Fruit fly (Drosophila melanogaster) whole organism, embryonic: ENCODE measurements around the gene brat.
A peak's percentile ranks its signal among the peaks of the same experiment; 100 is the strongest.

Source experiments
- CG10431 ChIP-seq: fragments of 200-800 bp; sonication (Bioruptor generic); optimal IDR thresholded peaks from 3 replicates; lab custom pipeline; 2018; ENCODE audit warnings: missing biosample characterization, mild to moderate bottlenecking, missing genetic modification characterization
- CG10462 ChIP-seq: fragments of 200-800 bp; sonication (Bioruptor generic); optimal IDR thresholded peaks from 2 replicates; lab custom pipeline; 2016; ENCODE audit warnings: missing biosample characterization, missing genetic modification characterization
- CG11085 ChIP-seq: fragments of 200-800 bp; sonication (Bioruptor generic); IDR thresholded peaks from 2 replicates; pipeline ENCODE4 v1.3.6; 2022; ENCODE audit warnings: missing biosample characterization, missing genetic modification characterization
- CG11398 ChIP-seq: fragments of 200-800 bp; sonication (Bioruptor generic); optimal IDR thresholded peaks from 2 replicates; lab custom pipeline; 2016; ENCODE audit warnings: missing biosample characterization, missing genetic modification characterization
- CG13287 ChIP-seq: fragments of 200-800 bp; sonication (Bioruptor generic); IDR thresholded peaks from 2 replicates; pipeline ENCODE4 v1.3.6; 2022; ENCODE audit warnings: missing biosample characterization, missing genetic modification characterization; ENCODE audit not compliant: partially characterized antibody
- CG14050 ChIP-seq: fragments of 200-800 bp; sonication (Bioruptor generic); IDR thresholded peaks from 3 replicates; pipeline ENCODE4 v1.3.6; 2022; ENCODE audit warnings: missing biosample characterization, missing genetic modification characterization
- CG14667 ChIP-seq: fragments of 200-800 bp; sonication (Bioruptor generic); IDR thresholded peaks from 2 replicates; pipeline ENCODE4 v1.3.6; 2022; ENCODE audit warnings: missing biosample characterization, missing genetic modification characterization
- CG14965 ChIP-seq: fragments of 200-800 bp; sonication (Bioruptor generic); optimal IDR thresholded peaks from 2 replicates; lab custom pipeline; 2016; ENCODE audit warnings: missing biosample characterization, missing genetic modification characterization, borderline replicate concordance
- CG15269 ChIP-seq: fragments of 200-800 bp; sonication (Bioruptor generic); optimal IDR thresholded peaks from 2 replicates; lab custom pipeline; 2018; ENCODE audit warnings: missing biosample characterization, mild to moderate bottlenecking, missing genetic modification characterization, moderate library complexity
- CG15514 ChIP-seq: fragments of 200-800 bp; sonication (Bioruptor generic); optimal IDR thresholded peaks from 3 replicates; lab custom pipeline; 2017; ENCODE audit warnings: missing biosample characterization, missing genetic modification characterization, mild to moderate bottlenecking, moderate library complexity, missing genetic modification reagents
- CG17385 ChIP-seq: fragments of 200-800 bp; sonication (Bioruptor generic); optimal IDR thresholded peaks from 3 replicates; lab custom pipeline; 2018; ENCODE audit warnings: missing biosample characterization, mild to moderate bottlenecking, missing genetic modification characterization
- CG17802 ChIP-seq: fragments of 200-800 bp; sonication (Bioruptor generic); optimal IDR thresholded peaks from 2 replicates; lab custom pipeline; 2018; ENCODE audit warnings: missing biosample characterization, mild to moderate bottlenecking, missing genetic modification characterization, moderate library complexity
- CG17829 ChIP-seq: fragments of 200-800 bp; optimal IDR thresholded peaks from 2 replicates; lab custom pipeline; 2019; ENCODE audit warnings: missing biosample characterization, mild to moderate bottlenecking, missing genetic modification characterization, moderate library complexity
- CG18011 ChIP-seq: fragments of 200-800 bp; sonication (Bioruptor generic); optimal IDR thresholded peaks from 2 replicates; lab custom pipeline; 2017; ENCODE audit warnings: missing biosample characterization, missing genetic modification characterization, mild to moderate bottlenecking, moderate library complexity, missing genotype
- CG18262 ChIP-seq: fragments of 200-800 bp; optimal IDR thresholded peaks from 3 replicates; lab custom pipeline; 2019; ENCODE audit warnings: missing biosample characterization, mild to moderate bottlenecking, missing genetic modification characterization, moderate library complexity
- CG2129 ChIP-seq: fragments of 200-800 bp; sonication (Bioruptor generic); IDR thresholded peaks from 2 replicates; pipeline ENCODE4 v1.3.6; 2022; ENCODE audit warnings: missing biosample characterization, missing genetic modification characterization; ENCODE audit not compliant: partially characterized antibody
- CG2202 ChIP-seq: fragments of 200-800 bp; sonication (Bioruptor generic); optimal IDR thresholded peaks from 2 replicates; lab custom pipeline; 2018; ENCODE audit warnings: missing biosample characterization, mild to moderate bottlenecking, missing genetic modification characterization
- CG33213 ChIP-seq: fragments of 200-800 bp; sonication (Bioruptor generic); optimal IDR thresholded peaks from 3 replicates; lab custom pipeline; 2016; ENCODE audit warnings: missing biosample characterization, missing genetic modification characterization
- CG4730 ChIP-seq: fragments of 200-800 bp; sonication (Bioruptor generic); IDR thresholded peaks from 2 replicates; pipeline ENCODE4 v1.3.6; 2022; ENCODE audit warnings: missing biosample characterization, missing genetic modification characterization
- CG5245 ChIP-seq: fragments of 200-800 bp; sonication (Bioruptor generic); optimal IDR thresholded peaks from 3 replicates; lab custom pipeline; 2016; ENCODE audit warnings: missing biosample characterization, missing genetic modification characterization
- CG7745 ChIP-seq: fragments of 200-800 bp; sonication (Bioruptor generic); optimal IDR thresholded peaks from 2 replicates; lab custom pipeline; 2018; ENCODE audit warnings: missing biosample characterization, mild to moderate bottlenecking, missing genetic modification characterization, moderate library complexity
- CG8290 ChIP-seq, 3 experiments: fragments of 200-800 bp; sonication (Bioruptor generic); optimal IDR thresholded peaks; 2 replicates each; lab custom pipeline; 2016 to 2019; ENCODE audit warnings: missing biosample characterization in 3 of 3, missing genetic modification characterization in 3 of 3, mild to moderate bottlenecking in 2 of 3, moderate library complexity in 1 of 3
- Deaf1 ChIP-seq: fragments of 200-800 bp; optimal IDR thresholded peaks from 3 replicates; lab custom pipeline; 2019; ENCODE audit warnings: missing biosample characterization, mild to moderate bottlenecking, missing genetic modification characterization, moderate library complexity
- Dip3 ChIP-seq: fragments of 200-800 bp; sonication (Bioruptor generic); optimal IDR thresholded peaks from 3 replicates; lab custom pipeline; 2016; ENCODE audit warnings: missing biosample characterization, missing genetic modification characterization
- Ets65A ChIP-seq: fragments of 200-800 bp; sonication (Bioruptor generic); peaks from one replicate; lab custom pipeline; 2016; ENCODE audit warnings: missing biosample characterization, missing genetic modification characterization
- Fer1 ChIP-seq: fragments of 200-800 bp; sonication (Bioruptor generic); optimal IDR thresholded peaks from 2 replicates; lab custom pipeline; 2017; ENCODE audit warnings: missing biosample characterization, mild to moderate bottlenecking, missing genetic modification characterization
- HmgD ChIP-seq: fragments of 200-800 bp; sonication (Bioruptor generic); optimal IDR thresholded peaks from 3 replicates; lab custom pipeline; 2016; ENCODE audit warnings: missing biosample characterization, missing genetic modification characterization
- Hmx ChIP-seq: fragments of 200-800 bp; sonication (Bioruptor generic); optimal IDR thresholded peaks from 2 replicates; lab custom pipeline; 2016; ENCODE audit warnings: missing biosample characterization, missing genetic modification characterization
- Hr78 ChIP-seq, 2 experiments: fragments of 200-800 bp in 1 of 2; fragments of >200 bp in 1 of 2; sonication (Bioruptor generic) in 1 of 2; optimal IDR thresholded peaks; 2 replicates each; lab custom pipeline; 2017 to 2019; ENCODE audit warnings: missing biosample characterization in 2 of 2, missing genetic modification characterization in 2 of 2, mild to moderate bottlenecking in 1 of 2, moderate library complexity in 1 of 2
- Oli ChIP-seq: fragments of 200-800 bp; sonication (Bioruptor generic); optimal IDR thresholded peaks from 2 replicates; lab custom pipeline; 2018; ENCODE audit warnings: missing biosample characterization, mild to moderate bottlenecking, missing genetic modification characterization, moderate library complexity
- Poxn ChIP-seq: fragments of 200-800 bp; sonication (Bioruptor generic); IDR thresholded peaks from 2 replicates; pipeline ENCODE4 v1.3.6; 2022; ENCODE audit warnings: missing biosample characterization, missing genetic modification characterization
- Sox102F ChIP-seq: fragments of 200-800 bp; sonication (Bioruptor generic); optimal IDR thresholded peaks from 2 replicates; lab custom pipeline; 2018; ENCODE audit warnings: missing biosample characterization, mild to moderate bottlenecking, missing genetic modification characterization, moderate library complexity
- Sry-β ChIP-seq: fragments of 200-800 bp; sonication (Bioruptor generic); optimal IDR thresholded peaks from 2 replicates; lab custom pipeline; 2018; ENCODE audit warnings: missing biosample characterization, mild to moderate bottlenecking, missing genetic modification characterization, moderate library complexity
- ash1 ChIP-seq: fragments of 200-800 bp; sonication (Bioruptor generic); optimal IDR thresholded peaks from 2 replicates; lab custom pipeline; 2018; ENCODE audit warnings: missing biosample characterization, mild to moderate bottlenecking, missing genetic modification characterization
- bab2 ChIP-seq: fragments of 200-800 bp; sonication (Bioruptor generic); optimal IDR thresholded peaks from 2 replicates; lab custom pipeline; 2016; ENCODE audit warnings: missing biosample characterization, missing genetic modification characterization
- bcd ChIP-seq: fragments of 200-800 bp; sonication (Bioruptor generic); optimal IDR thresholded peaks from 2 replicates; lab custom pipeline; 2017; ENCODE audit warnings: missing biosample characterization, mild to moderate bottlenecking, missing genetic modification characterization
- chif ChIP-seq, 2 experiments: fragments of 200-800 bp; sonication (Bioruptor generic); optimal IDR thresholded peaks; 3 replicates each; lab custom pipeline; 2016; ENCODE audit warnings: missing biosample characterization in 2 of 2, missing genetic modification characterization in 2 of 2
- chn ChIP-seq: fragments of 200-800 bp; sonication (Bioruptor generic); optimal IDR thresholded peaks from 2 replicates; lab custom pipeline; 2016; ENCODE audit warnings: missing biosample characterization, missing genetic modification characterization
- crol ChIP-seq: fragments of 200-800 bp; sonication (Bioruptor generic); IDR thresholded peaks from 2 replicates; pipeline ENCODE4 v1.3.6; 2022; ENCODE audit warnings: missing biosample characterization, missing genetic modification characterization
- dmrt99B ChIP-seq: fragments of 200-800 bp; sonication (Bioruptor generic); optimal IDR thresholded peaks from 2 replicates; lab custom pipeline; 2018; ENCODE audit warnings: missing biosample characterization, mild to moderate bottlenecking, missing genetic modification characterization, moderate library complexity
- gro ChIP-seq: fragments of 200-800 bp; sonication (Bioruptor generic); optimal IDR thresholded peaks from 2 replicates; lab custom pipeline; 2016; ENCODE audit warnings: missing biosample characterization, missing genetic modification characterization
- hbn ChIP-seq: fragments of 200-800 bp; sonication (Bioruptor generic); IDR thresholded peaks from 2 replicates; pipeline ENCODE4 v1.3.6; 2022; ENCODE audit warnings: missing biosample characterization, missing genetic modification characterization; ENCODE audit not compliant: partially characterized antibody
- jing ChIP-seq: fragments of 200-800 bp; sonication (Bioruptor generic); optimal IDR thresholded peaks from 2 replicates; lab custom pipeline; 2018; ENCODE audit warnings: missing biosample characterization, mild to moderate bottlenecking, missing genetic modification characterization
- lov ChIP-seq, 2 experiments: fragments of 200-800 bp in 1 of 2; fragments of >200 bp in 1 of 2; sonication (Bioruptor generic) in 1 of 2; IDR thresholded peaks in 1 of 2; optimal IDR thresholded peaks in 1 of 2; 2 replicates in 1 of 2; 3 replicates in 1 of 2; pipeline versions ENCODE4 v1.3.6 to Lab custom; 2017 to 2022; ENCODE audit warnings: missing biosample characterization in 1 of 2, missing genetic modification characterization in 1 of 2
- nau ChIP-seq: fragments of 200-800 bp; sonication (Bioruptor generic); optimal IDR thresholded peaks from 3 replicates; lab custom pipeline; 2017; ENCODE audit warnings: missing biosample characterization, mild to moderate bottlenecking, missing genetic modification characterization, missing genetic modification reagents
- p53 ChIP-seq: fragments of 200-800 bp; sonication (Bioruptor generic); optimal IDR thresholded peaks from 2 replicates; lab custom pipeline; 2016; ENCODE audit warnings: missing biosample characterization, missing genetic modification characterization
- pfk ChIP-seq: fragments of 200-800 bp; sonication (Bioruptor generic); optimal IDR thresholded peaks from 2 replicates; lab custom pipeline; 2018; ENCODE audit warnings: missing biosample characterization, mild to moderate bottlenecking, missing genetic modification characterization, moderate library complexity
- ranshi ChIP-seq: fragments of 200-800 bp; sonication (Bioruptor generic); IDR thresholded peaks from 2 replicates; pipeline ENCODE4 v1.3.6; 2022; ENCODE audit warnings: missing biosample characterization, missing genetic modification characterization
- sr ChIP-seq: fragments of 200-800 bp; sonication (Bioruptor generic); IDR thresholded peaks from 3 replicates; pipeline ENCODE4 v1.3.6; 2022; ENCODE audit warnings: missing biosample characterization, missing genetic modification characterization

Gene brat

DNA sequence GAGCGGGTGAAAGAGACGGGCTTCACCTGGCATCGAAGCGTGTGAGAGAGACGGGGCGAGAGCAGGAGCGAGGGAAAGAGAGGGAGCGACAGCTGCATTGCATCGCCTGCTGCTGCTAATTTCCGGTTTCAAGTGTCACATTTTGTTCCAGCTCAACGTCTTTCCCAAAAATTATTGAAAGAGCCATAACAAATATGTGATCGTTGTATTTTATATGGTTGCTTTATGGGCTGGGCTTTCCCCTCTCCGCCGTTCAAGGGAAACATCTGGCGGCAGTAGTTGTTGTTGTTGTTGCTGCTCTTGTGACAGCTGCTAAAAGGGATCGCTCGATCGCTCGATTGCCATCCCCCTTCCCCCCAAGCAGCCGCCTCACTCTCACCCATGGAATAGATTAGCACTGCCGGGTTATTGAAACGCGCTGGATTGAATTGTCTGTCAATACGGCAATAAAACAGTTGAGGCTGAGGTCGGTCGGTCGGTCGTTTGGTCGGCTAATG, 21.3 kb downstream of the brat start (continued):
- TF ChIP-seq Ets65A (GFP tag; lab: Kevin White, UChicago) (no peak), Hr78 (GFP tag; optimal IDR thresholded peaks at IDR 0.05; lab: Kevin White, UChicago) (peak in 1 of 2 experiments; percentile 46), CG5245 (GFP tag; lab: Kevin White, UChicago) (no peak), nau (GFP tag; lab: Kevin White, UChicago) (no peak), Oli (no peak), gro (GFP tag; lab: Kevin White, UChicago) (no peak), CG2202 (tag; lab: Kevin White, UChicago) (no peak), pfk (GFP tag; lab: Kevin White, UChicago) (peak; percentile 84), crol (peak; percentile 90), CG15514 (no peak), CG18011 (no peak), hbn (GFP tag; lab: Robert Waterston, UW) (no peak), p53 (no peak), Poxn (GFP tag; lab: Robert Waterston, UW) (no peak), CG11085 (GFP tag; lab: Robert Waterston, UW) (no peak), CG17829 (tag; lab: Kevin White, UChicago) (no peak), CG17802 (no peak), Sox102F (no peak), bab2 (GFP tag; lab: Kevin White, UChicago) (no peak), ash1 (GFP tag; lab: Kevin White, UChicago) (no peak), CG10431 (GFP tag; lab: Kevin White, UChicago) (no peak), HmgD (no peak), CG11398 (no peak), lov (optimal IDR thresholded peaks at IDR 0.05; lab: Kevin White, UChicago) (no peak), lov (GFP tag; IDR thresholded peaks at IDR 0.05; lab: Robert Waterston, UW) (no peak), bcd (no peak), Hmx (GFP tag; lab: Kevin White, UChicago) (no peak), Fer1 (GFP tag; lab: Kevin White, UChicago) (no peak), CG15269 (no peak), CG14667 (GFP tag; lab: Robert Waterston, UW) (no peak), Deaf1 (tag; lab: Kevin White, UChicago) (peak; percentile 13), CG33213 (GFP tag; lab: Kevin White, UChicago) (no peak), chif (GFP tag; optimal IDR thresholded peaks at IDR 0.05; lab: Kevin White, UChicago) (no peak), jing (GFP tag; lab: Kevin White, UChicago) (no peak), Dip3 (no peak), CG8290 (GFP tag; optimal IDR thresholded peaks at IDR 0.05; lab: Kevin White, UChicago) (no peak), CG8290 (tag; optimal IDR thresholded peaks at IDR 0.05; lab: Kevin White, UChicago) (peak in 1 of 2 experiments; percentile 31), sr (GFP tag; lab: Robert Waterston, UW) (no peak), CG7745 (tag; lab: Kevin White, UChicago) (no peak), dmrt99B (tag; lab: Kevin White, UChicago) (no peak), CG17385 (GFP tag; lab: Kevin White, UChicago) (no peak), CG13287 (GFP tag; lab: Robert Waterston, UW) (no peak), CG14965 (no peak), CG2129 (GFP tag; lab: Robert Waterston, UW) (no peak), CG18262 (tag; lab: Kevin White, UChicago) (no peak), chn (GFP tag; lab: Kevin White, UChicago) (no peak), Sry-β (GFP tag; lab: Kevin White, UChicago) (no peak), CG4730 (GFP tag; lab: Robert Waterston, UW) (no peak), CG10462 (GFP tag; lab: Kevin White, UChicago) (no peak), ranshi (GFP tag; lab: Robert Waterston, UW) (no peak), CG14050 (GFP tag; lab: Robert Waterston, UW) (no peak)
